Worm (Caenorhabditis elegans) whole organism, L4/young adult: ENCODE data around the gene nhr-264.

Source experiments
- W03F9.2 ChIP-seq: fragments of 150-350 bp; optimal IDR thresholded peaks from 2 replicates; lab custom pipeline; 2014; ENCODE audit warnings: missing biosample characterization, missing genetic modification characterization
- him-1 ChIP-seq: sonication (generic microtip); optimal IDR thresholded peaks from 2 replicates; lab custom pipeline; 2016; ENCODE audit warnings: missing genotype, missing genetic modification reagents, missing genetic modification characterization, missing compliant biosample characterization

- no peak for TF ChIP-seq him-1 (tag; lab: Kevin White, UChicago)
- TF ChIP-seq W03F9.2 (tag; lab: Kevin White, UChicago): no peak
Measured at ce11 chrIV:9259687-9260086, 34.0 kb downstream of the nhr-264 start, which contains the start of gene Y11D7A.10.
